Worm (Caenorhabditis elegans) whole organism, dauer: ENCODE measurements around the gene C04G6.6.
"Not testable (repeated sequence)": the region's sequence is repeated elsewhere in the genome, so short reads cannot be mapped to it uniquely, and the experiment has no call there.

Source experiments
- unc-62 ChIP-seq: sonication (generic microtip); optimal IDR thresholded peaks from 2 replicates; lab custom pipeline; 2017; ENCODE audit warnings: missing biosample characterization, missing genetic modification reagents, missing genetic modification characterization

Gene C04G6.6

ce11 chrII:5099649-5100048 is at the start of gene C04G6.6:
Gene C04G6.6 (minus strand): TSS chrII:5099749.
- no peak for TF ChIP-seq unc-62

- no peak for TF ChIP-seq unc-62
These were observed 48.8 kb upstream of the C04G6.6 start, which contains the start of gene F58A6.5 for ce11 chrII:5148349-5148748. Gene F58A6.5 (minus strand): TSS chrII:5148449.

ce11 chrII:5142619-5143018 is 43.1 kb upstream of the C04G6.6 start, which contains the start of gene F58A6.1:
Gene F58A6.1 (plus strand): TSS chrII:5142919.
- no peak for TF ChIP-seq unc-62

ce11 chrII:5141945-5142514 is 42.5 kb upstream of the C04G6.6 start, which contains the start of gene nas-29:
Gene nas-29 (minus strand): TSS chrII:5142036.
- no peak for TF ChIP-seq unc-62

- TF ChIP-seq unc-62: no peak
These were observed 36.8 kb upstream of the C04G6.6 start, which contains the start of gene F58A6.2 for ce11 chrII:5136296-5136767. Gene F58A6.2 (plus strand): TSS chrII:5136717.

ce11 chrII:5131800-5132199 is 32.3 kb upstream of the C04G6.6 start:
- TF ChIP-seq unc-62: no peak

ce11 chrII:5130081-5130480 is 30.5 kb upstream of the C04G6.6 start, which contains the start of gene lgc-56:
Gene lgc-56 (plus strand): TSS chrII:5130381.
- TF ChIP-seq unc-62: no peak

ce11 chrII:5120612-5121011 is 21.1 kb upstream of the C04G6.6 start:
- TF ChIP-seq unc-62: no peak

- no peak for TF ChIP-seq unc-62
These were observed 16.2 kb upstream of the C04G6.6 start, which contains the start of gene srsy-1 for ce11 chrII:5115733-5116132. Gene srsy-1 (plus strand): TSS chrII:5116033.

ce11 chrII:5115235-5115634 is 15.7 kb upstream of the C04G6.6 start, which contains the start of gene msp-74:
Gene msp-74 (minus strand): TSS chrII:5115335.
- not testable (repeated sequence) for TF ChIP-seq unc-62

ce11 chrII:5112082-5112481 is 12.5 kb upstream of the C04G6.6 start, which contains the start of gene F09C12.8:
Gene F09C12.8 (plus strand): TSS chrII:5112382.
- no peak for TF ChIP-seq unc-62

- no peak for TF ChIP-seq unc-62
These were observed 10.1 kb upstream of the C04G6.6 start, which contains the start of gene F09C12.2 for ce11 chrII:5109693-5110092. Gene F09C12.2 (plus strand): TSS chrII:5110012.

ce11 chrII:5105020-5105419 is 5.5 kb upstream of the C04G6.6 start:
- no peak for TF ChIP-seq unc-62

- TF ChIP-seq unc-62: no peak
These were observed 4.4 kb upstream of the C04G6.6 start, which contains the start of the genes C04G6.11 and mpk-2 for ce11 chrII:5103784-5104457. Gene C04G6.11 (minus strand): TSS chrII:5103834. Gene mpk-2 (plus strand): TSS chrII:5104118.

- TF ChIP-seq unc-62: no peak
These were observed 3.6 kb upstream of the C04G6.6 start for ce11 chrII:5103189-5103588.

- TF ChIP-seq unc-62: no peak
These were observed 2.2 kb upstream of the C04G6.6 start, which contains the start of the genes idpb-3 and idpb-1 for ce11 chrII:5101701-5102100. Gene idpb-3 (minus strand): TSS chrII:5101801. Gene idpb-1 (plus strand): TSS chrII:5101984.

ce11 chrII:5099034-5099433 is 515 bp downstream of the C04G6.6 start:
- TF ChIP-seq unc-62: no peak
